Worm (Caenorhabditis elegans) whole organism, L1 larva: ENCODE measurements around the gene taap-1.
A peak's percentile ranks its signal among the peaks of the same experiment; 100 is the strongest.

Source experiments
- ama-1 ChIP-seq: fragments of 150-350 bp; optimal IDR thresholded peaks from 2 replicates; lab custom pipeline; 2014
- ceh-82 ChIP-seq, 3 experiments: fragments of 150-350 bp in 1 of 3; sonication (generic microtip) in 2 of 3; optimal IDR thresholded peaks; 2 replicates each; lab custom pipeline; 2014 to 2017; ENCODE audit warnings: missing biosample characterization in 3 of 3, missing genetic modification characterization in 3 of 3
- elt-3 ChIP-seq, 6 experiments: fragments of 150-350 bp in 1 of 6; sonication (generic microtip); optimal IDR thresholded peaks; 2 replicates each; lab custom pipeline; 2017 to 2018; ENCODE audit warnings: missing biosample characterization in 6 of 6, missing genetic modification characterization in 6 of 6, inconsistent platforms in 1 of 6
- isw-1 ChIP-seq: fragments of 200-800 bp; sonication (Bioruptor generic); IDR thresholded peaks from 2 replicates; pipeline ENCODE4 v1.3.6; 2022; ENCODE audit warnings: missing genetic modification characterization, missing compliant biosample characterization
- mdl-1 ChIP-seq, 2 experiments: fragments of 150-350 bp; optimal IDR thresholded peaks; 2 replicates each; lab custom pipeline; 2014 to 2017; ENCODE audit warnings: missing biosample characterization in 2 of 2, missing genetic modification characterization in 2 of 2, inconsistent platforms in 1 of 2
- nhr-12 ChIP-seq: sonication (generic microtip); optimal IDR thresholded peaks from 2 replicates; lab custom pipeline; 2017; ENCODE audit warnings: missing biosample characterization, missing genetic modification characterization
- nhr-20 ChIP-seq: sonication (generic microtip); optimal IDR thresholded peaks from 2 replicates; lab custom pipeline; 2016; ENCODE audit warnings: mild to moderate bottlenecking, missing genetic modification characterization, missing compliant biosample characterization
- nhr-76 ChIP-seq: sonication (generic microtip); optimal IDR thresholded peaks from 2 replicates; lab custom pipeline; 2017; ENCODE audit warnings: missing biosample characterization, missing genetic modification characterization
- skn-1 ChIP-seq: fragments of 150-350 bp; optimal IDR thresholded peaks from 2 replicates; lab custom pipeline; 2014; ENCODE audit warnings: missing biosample characterization, missing genetic modification characterization
- snpc-4 ChIP-seq: fragments of 150-350 bp; optimal IDR thresholded peaks from 2 replicates; lab custom pipeline; 2014; ENCODE audit warnings: missing biosample characterization, missing genetic modification characterization
- swsn-7 ChIP-seq: sonication (generic microtip); optimal IDR thresholded peaks from 2 replicates; lab custom pipeline; 2016; ENCODE audit warnings: missing genetic modification characterization, missing compliant biosample characterization
- unc-62 ChIP-seq: fragments of 150-350 bp; optimal IDR thresholded peaks from 2 replicates; lab custom pipeline; 2014; ENCODE audit warnings: missing biosample characterization, missing genetic modification reagents, missing genetic modification characterization

- TF ChIP-seq nhr-12 (tag; lab: Kevin White, UChicago) (no peak), unc-62 (GFP tag; lab: Kevin White, UChicago) (no peak), nhr-20 (peak; percentile 3), skn-1 (tag; lab: Kevin White, UChicago) (no peak), ceh-82 (tag; optimal IDR thresholded peaks at IDR 0.05; lab: Kevin White, UChicago) (no peak), snpc-4 (no peak), nhr-76 (tag; lab: Kevin White, UChicago) (no peak), swsn-7 (tag; lab: Kevin White, UChicago) (no peak), mdl-1 (tag; optimal IDR thresholded peaks at IDR 0.05; lab: Kevin White, UChicago) (no peak), ama-1 (no peak), elt-3 (tag; optimal IDR thresholded peaks at IDR 0.05; lab: Kevin White, UChicago) (no peak), isw-1 (no peak)
Observed at ce11 chrII:8514729-8515128, 31.1 kb upstream of the taap-1 start, which contains the start of gene ctg-2.
